Fruit fly (Drosophila melanogaster) whole organism, embryonic: ENCODE results near the gene CG14207.

Experiments used
- Ada2b ChIP-seq: fragments of 200-800 bp; sonication (Bioruptor generic); IDR thresholded peaks from 2 replicates; pipeline ENCODE4 v1.3.6; 2022; ENCODE audit warnings: missing biosample characterization, missing genetic modification characterization
- Antp ChIP-seq: fragments of 200-800 bp; sonication (Bioruptor generic); optimal IDR thresholded peaks from 3 replicates; lab custom pipeline; 2016; ENCODE audit warnings: missing biosample characterization, missing genetic modification characterization
- B-H2 ChIP-seq: fragments of 200-800 bp; sonication (Bioruptor generic); optimal IDR thresholded peaks from 2 replicates; lab custom pipeline; 2018; ENCODE audit warnings: missing biosample characterization, mild to moderate bottlenecking, missing genetic modification characterization
- Bgb ChIP-seq: fragments of 200-800 bp; sonication (Bioruptor generic); IDR thresholded peaks from 2 replicates; pipeline ENCODE4 v1.3.6; 2022; ENCODE audit warnings: missing biosample characterization, missing genetic modification characterization; ENCODE audit not compliant: partially characterized antibody
- CG10462 ChIP-seq: fragments of 200-800 bp; sonication (Bioruptor generic); optimal IDR thresholded peaks from 2 replicates; lab custom pipeline; 2016; ENCODE audit warnings: missing biosample characterization, missing genetic modification characterization
- CG10543 ChIP-seq: fragments of 200-800 bp; sonication (Bioruptor generic); optimal IDR thresholded peaks from 3 replicates; lab custom pipeline; 2017; ENCODE audit warnings: missing biosample characterization, mild to moderate bottlenecking, missing genetic modification characterization, moderate library complexity
- CG12391 ChIP-seq: fragments of 200-800 bp; sonication (Bioruptor generic); optimal IDR thresholded peaks from 3 replicates; lab custom pipeline; 2018; ENCODE audit warnings: missing biosample characterization, mild to moderate bottlenecking, missing genetic modification characterization, moderate library complexity
- CG14860 ChIP-seq: fragments of 200-800 bp; sonication (Bioruptor generic); IDR thresholded peaks from 3 replicates; pipeline ENCODE4 v1.3.6; 2022; ENCODE audit warnings: missing biosample characterization, missing genetic modification characterization; ENCODE audit not compliant: partially characterized antibody
- CG15696 ChIP-seq: fragments of 200-800 bp; sonication (Bioruptor generic); optimal IDR thresholded peaks from 2 replicates; lab custom pipeline; 2019; ENCODE audit warnings: missing biosample characterization, mild to moderate bottlenecking, missing genetic modification characterization, moderate library complexity
- CG1603 ChIP-seq: fragments of 200-800 bp; sonication (Bioruptor generic); optimal IDR thresholded peaks from 2 replicates; lab custom pipeline; 2019; ENCODE audit warnings: missing biosample characterization, mild to moderate bottlenecking, missing genetic modification characterization, moderate library complexity
- CG16813 ChIP-seq: fragments of 200-800 bp; sonication (Bioruptor generic); IDR thresholded peaks from 3 replicates; pipeline ENCODE4 v1.3.6; 2022; ENCODE audit warnings: missing biosample characterization, missing genetic modification characterization; ENCODE audit not compliant: partially characterized antibody
- CG17186 ChIP-seq: fragments of 200-800 bp; sonication (Bioruptor generic); optimal IDR thresholded peaks from 3 replicates; lab custom pipeline; 2017; ENCODE audit warnings: missing biosample characterization, missing genetic modification reagents, missing genetic modification characterization
- CG2116 ChIP-seq: fragments of 200-800 bp; sonication (Bioruptor generic); optimal IDR thresholded peaks from 3 replicates; lab custom pipeline; 2018; ENCODE audit warnings: missing biosample characterization, mild to moderate bottlenecking, missing genetic modification characterization
- CG2712 ChIP-seq: fragments of 200-800 bp; optimal IDR thresholded peaks from 3 replicates; lab custom pipeline; 2019; ENCODE audit warnings: missing biosample characterization, mild to moderate bottlenecking, missing genetic modification characterization, moderate library complexity
- CG3065 ChIP-seq: fragments of 200-800 bp; sonication (Bioruptor generic); optimal IDR thresholded peaks from 2 replicates; lab custom pipeline; 2016; ENCODE audit warnings: missing biosample characterization, missing genetic modification characterization
- CG31365 ChIP-seq: fragments of 200-800 bp; sonication (Bioruptor generic); optimal IDR thresholded peaks from 2 replicates; lab custom pipeline; 2018; ENCODE audit warnings: missing biosample characterization, mild to moderate bottlenecking, missing genetic modification characterization
- CG31441 ChIP-seq: fragments of 200-800 bp; sonication (Bioruptor generic); IDR thresholded peaks from 2 replicates; pipeline ENCODE4 v1.3.6; 2022; ENCODE audit warnings: missing biosample characterization, missing genetic modification characterization
- CG32767 ChIP-seq: fragments of 200-800 bp; sonication (Bioruptor generic); IDR thresholded peaks from 2 replicates; pipeline ENCODE4 v1.3.6; 2022; ENCODE audit warnings: missing biosample characterization, missing genetic modification characterization
- CG8290 ChIP-seq, 3 experiments: fragments of 200-800 bp; sonication (Bioruptor generic); optimal IDR thresholded peaks; 2 replicates each; lab custom pipeline; 2016 to 2019; ENCODE audit warnings: missing biosample characterization in 3 of 3, missing genetic modification characterization in 3 of 3, mild to moderate bottlenecking in 2 of 3, moderate library complexity in 1 of 3
- CG8359 ChIP-seq: fragments of 200-800 bp; sonication (Bioruptor generic); optimal IDR thresholded peaks from 2 replicates; lab custom pipeline; 2017; ENCODE audit warnings: missing biosample characterization, mild to moderate bottlenecking, missing genetic modification characterization, borderline replicate concordance
- CG9932 ChIP-seq: fragments of 200-800 bp; sonication (Bioruptor generic); IDR thresholded peaks from 2 replicates; pipeline ENCODE4 v1.3.6; 2022; ENCODE audit warnings: missing biosample characterization, missing genetic modification characterization
- Dek ChIP-seq: fragments of 200-800 bp; sonication (Bioruptor generic); optimal IDR thresholded peaks from 3 replicates; lab custom pipeline; 2019; ENCODE audit warnings: missing biosample characterization, mild to moderate bottlenecking, missing genetic modification characterization, moderate library complexity
- Dll ChIP-seq: fragments of 200-800 bp; sonication (Bioruptor generic); IDR thresholded peaks from 4 replicates; pipeline ENCODE4 v1.3.6; 2022; ENCODE audit warnings: missing biosample characterization, missing genetic modification characterization; ENCODE audit not compliant: partially characterized antibody
- H2.0 ChIP-seq: fragments of 200-800 bp; sonication (Bioruptor generic); IDR thresholded peaks from 2 replicates; pipeline ENCODE4 v1.3.6; 2022; ENCODE audit warnings: missing biosample characterization, missing genetic modification characterization
- Hmr ChIP-seq: fragments of 200-800 bp; sonication (Bioruptor generic); optimal IDR thresholded peaks from 3 replicates; lab custom pipeline; 2017; ENCODE audit warnings: mild to moderate bottlenecking, missing biosample characterization, missing genetic modification reagents, missing genetic modification characterization
- Lhr ChIP-seq: fragments of 200-800 bp; sonication (Bioruptor generic); optimal IDR thresholded peaks from 3 replicates; lab custom pipeline; 2017; ENCODE audit warnings: mild to moderate bottlenecking, missing biosample characterization, missing genetic modification reagents, missing genetic modification characterization
- MBD-R2 ChIP-seq: fragments of 200-800 bp; sonication (Bioruptor generic); IDR thresholded peaks from 2 replicates; pipeline ENCODE4 v1.3.6; 2022; ENCODE audit warnings: missing biosample characterization, missing genetic modification characterization
- Mad ChIP-seq: fragments of 200-800 bp; sonication (Bioruptor generic); optimal IDR thresholded peaks from 2 replicates; lab custom pipeline; 2016; ENCODE audit warnings: missing biosample characterization, missing genetic modification characterization
- Meics ChIP-seq: fragments of 200-800 bp; sonication (Bioruptor generic); optimal IDR thresholded peaks from 2 replicates; lab custom pipeline; 2017; ENCODE audit warnings: missing biosample characterization, mild to moderate bottlenecking, missing genetic modification characterization
- Mes4 ChIP-seq: fragments of 200-800 bp; sonication (Bioruptor generic); optimal IDR thresholded peaks from 2 replicates; lab custom pipeline; 2016; ENCODE audit warnings: missing biosample characterization, missing genetic modification characterization
- Rfx ChIP-seq: fragments of 200-800 bp; sonication (Bioruptor generic); IDR thresholded peaks from 2 replicates; pipeline ENCODE4 v1.3.6; 2022; ENCODE audit warnings: missing biosample characterization, missing genetic modification characterization
- cad ChIP-seq: fragments of >200 bp; optimal IDR thresholded peaks from 2 replicates; lab custom pipeline; 2017; ENCODE audit warnings: missing biosample characterization, missing genetic modification characterization
- cg ChIP-seq: fragments of 200-800 bp; sonication (Bioruptor generic); optimal IDR thresholded peaks from 3 replicates; lab custom pipeline; 2019; ENCODE audit warnings: missing biosample characterization, mild to moderate bottlenecking, missing genetic modification characterization, moderate library complexity
- dmrt11E ChIP-seq: fragments of 200-800 bp; sonication (Bioruptor generic); optimal IDR thresholded peaks from 3 replicates; lab custom pipeline; 2018; ENCODE audit warnings: missing biosample characterization, mild to moderate bottlenecking, missing genetic modification characterization, moderate library complexity
- hbn ChIP-seq: fragments of 200-800 bp; sonication (Bioruptor generic); IDR thresholded peaks from 2 replicates; pipeline ENCODE4 v1.3.6; 2022; ENCODE audit warnings: missing biosample characterization, missing genetic modification characterization; ENCODE audit not compliant: partially characterized antibody
- inv ChIP-seq: fragments of 200-800 bp; sonication (Bioruptor generic); IDR thresholded peaks from 2 replicates; pipeline ENCODE4 v1.3.6; 2022; ENCODE audit warnings: missing biosample characterization, missing genetic modification characterization; ENCODE audit not compliant: partially characterized antibody
- klu ChIP-seq: fragments of 200-800 bp; sonication (Bioruptor generic); IDR thresholded peaks from 2 replicates; pipeline ENCODE4 v1.3.6; 2022; ENCODE audit warnings: missing biosample characterization, missing genetic modification characterization
- knrl ChIP-seq: fragments of 200-800 bp; sonication (Bioruptor generic); IDR thresholded peaks from 3 replicates; pipeline ENCODE4 v1.3.6; 2022; ENCODE audit warnings: missing biosample characterization, missing genetic modification characterization; ENCODE audit not compliant: partially characterized antibody
- mld ChIP-seq: fragments of 200-800 bp; sonication (Bioruptor generic); IDR thresholded peaks from 3 replicates; pipeline ENCODE4 v1.3.6; 2022; ENCODE audit warnings: missing biosample characterization, missing genetic modification characterization; ENCODE audit not compliant: partially characterized antibody
- nau ChIP-seq: fragments of 200-800 bp; sonication (Bioruptor generic); optimal IDR thresholded peaks from 3 replicates; lab custom pipeline; 2017; ENCODE audit warnings: missing biosample characterization, mild to moderate bottlenecking, missing genetic modification characterization, missing genetic modification reagents
- pfk ChIP-seq: fragments of 200-800 bp; sonication (Bioruptor generic); optimal IDR thresholded peaks from 2 replicates; lab custom pipeline; 2018; ENCODE audit warnings: missing biosample characterization, mild to moderate bottlenecking, missing genetic modification characterization, moderate library complexity
- pzg ChIP-seq: fragments of 200-800 bp; sonication (Bioruptor generic); optimal IDR thresholded peaks from 3 replicates; lab custom pipeline; 2018; ENCODE audit warnings: missing biosample characterization, mild to moderate bottlenecking, missing genetic modification characterization, moderate library complexity
- salm ChIP-seq: fragments of 200-800 bp; sonication (Bioruptor generic); optimal IDR thresholded peaks from 2 replicates; lab custom pipeline; 2018; ENCODE audit warnings: missing biosample characterization, mild to moderate bottlenecking, missing genetic modification characterization
- sqz ChIP-seq: fragments of 200-800 bp; sonication (Bioruptor generic); optimal IDR thresholded peaks from 3 replicates; lab custom pipeline; 2018; ENCODE audit warnings: missing biosample characterization, mild to moderate bottlenecking, missing genetic modification characterization
- stwl ChIP-seq: fragments of 200-800 bp; sonication (Bioruptor generic); optimal IDR thresholded peaks from 3 replicates; lab custom pipeline; 2018; ENCODE audit warnings: missing biosample characterization, mild to moderate bottlenecking, missing genetic modification characterization, moderate library complexity
- tup ChIP-seq: fragments of 200-800 bp; sonication (Bioruptor generic); optimal IDR thresholded peaks from 2 replicates; lab custom pipeline; 2016; ENCODE audit warnings: missing biosample characterization, mild to moderate bottlenecking, missing genetic modification characterization, moderate library complexity
- vnd ChIP-seq: fragments of 200-800 bp; sonication (Bioruptor generic); IDR thresholded peaks from 3 replicates; pipeline ENCODE4 v1.3.6; 2022; ENCODE audit warnings: missing biosample characterization, missing genetic modification characterization; ENCODE audit not compliant: partially characterized antibody
- wor ChIP-seq: fragments of 200-800 bp; sonication (Bioruptor generic); IDR thresholded peaks from 2 replicates; pipeline ENCODE4 v1.3.6; 2022; ENCODE audit warnings: missing biosample characterization, missing genetic modification characterization

CG14207 gene

dm6 chrX:19601644-19602043 lies 3.4 kb upstream of the CG14207 start, which contains the start of gene CG14220 (continued):
- TF ChIP-seq CG12391 (tag; lab: Kevin White, UChicago), result peak; percentile 19
- peak; percentile 97 for TF ChIP-seq Bgb
- TF ChIP-seq CG9932 (GFP tag; lab: Robert Waterston, UW), result peak; percentile 47; the same call in 1 of the 2 replicates
- peak; percentile 93 for TF ChIP-seq mld (GFP tag; lab: Robert Waterston, UW)
- TF ChIP-seq CG3065 (GFP tag; lab: Kevin White, UChicago), result no peak
- peak; percentile 89 for TF ChIP-seq pzg (GFP tag; lab: Kevin White, UChicago)
- peak; percentile 7; the same call in 1 of the 2 replicates for TF ChIP-seq Rfx (GFP tag; lab: Robert Waterston, UW)
- no peak for TF ChIP-seq CG8290 (GFP tag; optimal IDR thresholded peaks at IDR 0.05; lab: Kevin White, UChicago)
- peak in 1 of 2 experiments; percentile 72 for TF ChIP-seq CG8290 (tag; optimal IDR thresholded peaks at IDR 0.05; lab: Kevin White, UChicago)
- TF ChIP-seq Ada2b, result no peak
- peak; percentile 43 for TF ChIP-seq CG17186 (GFP tag; lab: Kevin White, UChicago)
- peak; percentile 25 for TF ChIP-seq Mad (GFP tag; lab: Kevin White, UChicago)
- TF ChIP-seq CG1603 (tag; lab: Kevin White, UChicago), result peak; percentile 69
- peak; percentile 90 for TF ChIP-seq CG14860 (GFP tag; lab: Robert Waterston, UW)
- TF ChIP-seq Meics, result peak; percentile 12
- TF ChIP-seq CG32767 (GFP tag; lab: Robert Waterston, UW), result peak; percentile 45; the same call in 1 of the 2 replicates
- TF ChIP-seq Hmr, result peak; percentile 53
- TF ChIP-seq MBD-R2 (GFP tag; lab: Robert Waterston, UW), result peak; percentile 72
- no peak for TF ChIP-seq Antp (GFP tag; lab: Kevin White, UChicago)
- TF ChIP-seq CG31365 (tag; lab: Kevin White, UChicago), result no peak
- peak; percentile 13 for TF ChIP-seq Dek (tag; lab: Kevin White, UChicago)
- no peak for TF ChIP-seq Mes4
- no peak for TF ChIP-seq H2.0 (GFP tag; lab: Robert Waterston, UW)
- no peak for TF ChIP-seq cad (GFP tag; lab: Kevin White, UChicago)
- TF ChIP-seq inv (GFP tag; lab: Robert Waterston, UW), result peak; percentile 87
- no peak for TF ChIP-seq salm
- no peak for TF ChIP-seq CG10462 (GFP tag; lab: Kevin White, UChicago)
- TF ChIP-seq CG15696 (tag; lab: Kevin White, UChicago), result no peak
- peak; percentile 5 for TF ChIP-seq sqz
- peak; percentile 87 for TF ChIP-seq knrl
- no peak for TF ChIP-seq klu (GFP tag; lab: Robert Waterston, UW)
- peak; percentile 37 for TF ChIP-seq B-H2 (GFP tag; lab: Kevin White, UChicago)
- 0 out of 2 replicates have a peak, but pooled peaks have one; percentile 30 for TF ChIP-seq CG31441 (GFP tag; lab: Robert Waterston, UW)
- TF ChIP-seq Dll (GFP tag; lab: Robert Waterston, UW), result peak; percentile 87
- no peak for TF ChIP-seq nau
- TF ChIP-seq CG2712 (tag; lab: Kevin White, UChicago), result peak; percentile 41
- TF ChIP-seq pfk (GFP tag; lab: Kevin White, UChicago), result peak; percentile 38
- peak; percentile 0 for TF ChIP-seq dmrt11E
- peak; percentile 90 for TF ChIP-seq hbn (GFP tag; lab: Robert Waterston, UW)
- peak; percentile 93 for TF ChIP-seq CG16813 (GFP tag; lab: Robert Waterston, UW)
- TF ChIP-seq cg (GFP tag; lab: Kevin White, UChicago), result peak; percentile 60
- no peak for TF ChIP-seq CG8359 (GFP tag; lab: Kevin White, UChicago)
- TF ChIP-seq wor, result no peak
- peak; percentile 83 for TF ChIP-seq stwl (tag; lab: Kevin White, UChicago)
- TF ChIP-seq CG2116 (GFP tag; lab: Kevin White, UChicago), result peak; percentile 98
- TF ChIP-seq CG10543 (GFP tag; lab: Kevin White, UChicago), result peak; percentile 32
- no peak for TF ChIP-seq tup (GFP tag; lab: Kevin White, UChicago)
- TF ChIP-seq vnd (GFP tag; lab: Robert Waterston, UW), result peak; percentile 87
- peak; percentile 36 for TF ChIP-seq Lhr
